Comparison of ENCODE assay signal across 1 fruit fly cellular context in the genomic region with DNA sequence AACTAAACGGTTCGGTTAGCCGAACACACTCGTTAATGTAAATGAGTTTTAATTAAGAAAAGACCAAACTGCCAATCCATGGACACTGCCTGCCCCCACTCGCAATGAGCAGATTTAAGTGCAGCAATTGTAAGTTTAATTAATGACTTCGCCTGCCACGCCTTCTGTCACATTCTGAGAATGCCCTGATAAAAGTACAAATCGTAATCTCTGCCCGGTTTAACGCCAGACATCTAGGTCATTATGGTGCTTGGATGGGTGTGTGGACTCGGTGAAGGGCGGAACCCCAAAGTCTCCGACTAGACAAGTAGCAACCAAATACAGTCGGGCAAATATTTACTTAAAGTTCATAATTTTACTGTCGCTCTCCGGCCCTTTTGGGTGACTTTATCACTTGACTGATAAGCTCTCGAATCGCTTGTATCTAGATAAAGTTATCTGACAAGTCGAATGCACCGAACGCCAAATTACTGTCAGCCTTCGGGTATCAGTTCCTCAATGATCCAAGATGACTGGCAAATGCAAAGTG.
TF ChIP-seq lines count a peak whose summit lies in the region.

No protein-coding gene starts in this region.

TF ChIP-seq in whole organism, embryonic, 481 proteins besides CTCF, POLR2A, EP300 and RAD21 (continued from another document):
- no peak for TF ChIP-seq toy (GFP tag; IDR thresholded peaks at IDR 0.05; lab: Robert Waterston, UW)
- no peak for TF ChIP-seq zf30C (GFP tag; optimal IDR thresholded peaks at IDR 0.05; lab: Kevin White, UChicago)
- no peak for TF ChIP-seq CG32767 (GFP tag; IDR thresholded peaks at IDR 0.05; lab: Robert Waterston, UW)
- TF ChIP-seq Hmx (GFP tag; optimal IDR thresholded peaks at IDR 0.05; lab: Kevin White, UChicago) = no peak
- TF ChIP-seq lov (optimal IDR thresholded peaks at IDR 0.05; lab: Kevin White, UChicago) = no peak
- no peak for TF ChIP-seq lov (GFP tag; IDR thresholded peaks at IDR 0.05; lab: Robert Waterston, UW)
- TF ChIP-seq ap (GFP tag; IDR thresholded peaks at IDR 0.05; lab: Robert Waterston, UW) = no peak
- peak; percentile 34 for TF ChIP-seq mirr (GFP tag; optimal IDR thresholded peaks at IDR 0.05; lab: Kevin White, UChicago)
- no peak for TF ChIP-seq C15 (GFP tag; IDR thresholded peaks at IDR 0.05; lab: Robert Waterston, UW)
- no peak for TF ChIP-seq CG11456 (GFP tag; IDR thresholded peaks at IDR 0.05; lab: Robert Waterston, UW)
- TF ChIP-seq CG9797 (GFP tag; optimal IDR thresholded peaks at IDR 0.05; lab: Kevin White, UChicago) = no peak
- TF ChIP-seq CG2120 (GFP tag; optimal IDR thresholded peaks at IDR 0.05; lab: Kevin White, UChicago) = no peak
- no peak for TF ChIP-seq CG4404 (GFP tag; IDR thresholded peaks at IDR 0.05; lab: Robert Waterston, UW)
- no peak for TF ChIP-seq cwo (GFP tag; optimal IDR thresholded peaks at IDR 0.05; lab: Kevin White, UChicago)
- TF ChIP-seq ken (GFP tag; IDR thresholded peaks at IDR 0.05; lab: Robert Waterston, UW) = no peak
- no peak for TF ChIP-seq dm (GFP tag; optimal IDR thresholded peaks at IDR 0.05; lab: Kevin White, UChicago)
- no peak for TF ChIP-seq Ssrp (tag; optimal IDR thresholded peaks at IDR 0.05; lab: Kevin White, UChicago)
- TF ChIP-seq Fer2 (tag; optimal IDR thresholded peaks at IDR 0.05; lab: Kevin White, UChicago) = no peak
- TF ChIP-seq CG7745 (tag; optimal IDR thresholded peaks at IDR 0.05; lab: Kevin White, UChicago) = no peak
- no peak for TF ChIP-seq CG30403 (GFP tag; optimal IDR thresholded peaks at IDR 0.05; lab: Kevin White, UChicago)
- no peak for TF ChIP-seq CG11093 (GFP tag; IDR thresholded peaks at IDR 0.05; lab: Robert Waterston, UW)
- no peak for TF ChIP-seq fd96Cb (tag; optimal IDR thresholded peaks at IDR 0.05; lab: Kevin White, UChicago)
- TF ChIP-seq mam (GFP tag; optimal IDR thresholded peaks at IDR 0.05; lab: Kevin White, UChicago) = no peak
- no peak for TF ChIP-seq Myb (GFP tag; optimal IDR thresholded peaks at IDR 0.05; lab: Kevin White, UChicago)
- TF ChIP-seq Taf1 (GFP tag; IDR thresholded peaks at IDR 0.05; lab: Robert Waterston, UW) = no peak
- no peak for TF ChIP-seq CG17328 (GFP tag; IDR thresholded peaks at IDR 0.05; lab: Robert Waterston, UW)
- no peak for TF ChIP-seq CG17385 (GFP tag; optimal IDR thresholded peaks at IDR 0.05; lab: Kevin White, UChicago)
- no peak for TF ChIP-seq CG3726 (GFP tag; IDR thresholded peaks at IDR 0.05; lab: Robert Waterston, UW)
- no peak for TF ChIP-seq wdn (GFP tag; IDR thresholded peaks at IDR 0.05; lab: Robert Waterston, UW)
- TF ChIP-seq Nf-YB (GFP tag; optimal IDR thresholded peaks at IDR 0.05; lab: Kevin White, UChicago) = no peak
- peak; percentile 42 for TF ChIP-seq lab (GFP tag; optimal IDR thresholded peaks at IDR 0.05; lab: Kevin White, UChicago)
- no peak for TF ChIP-seq CG4282 (GFP tag; optimal IDR thresholded peaks at IDR 0.05; lab: Kevin White, UChicago)
- no peak for TF ChIP-seq gsb (GFP tag; IDR thresholded peaks at IDR 0.05; lab: Robert Waterston, UW)
- TF ChIP-seq CG7987 (GFP tag; optimal IDR thresholded peaks at IDR 0.05; lab: Kevin White, UChicago) = no peak
- peak in 1 of 2 experiments; percentile 6 for TF ChIP-seq Pdp1 (GFP tag; optimal IDR thresholded peaks at IDR 0.05; lab: Kevin White, UChicago)
- no peak for TF ChIP-seq Deaf1 (tag; optimal IDR thresholded peaks at IDR 0.05; lab: Kevin White, UChicago)
- TF ChIP-seq tgo (GFP tag; IDR thresholded peaks at IDR 0.05; lab: Robert Waterston, UW) = no peak
- no peak for TF ChIP-seq HLHmδ (GFP tag; optimal IDR thresholded peaks at IDR 0.05; lab: Kevin White, UChicago)
- no peak for TF ChIP-seq BtbVII (GFP tag; optimal IDR thresholded peaks at IDR 0.05; lab: Kevin White, UChicago)
- no peak for TF ChIP-seq sc (optimal IDR thresholded peaks at IDR 0.05; lab: Kevin White, UChicago)
- no peak for TF ChIP-seq sc (GFP tag; optimal IDR thresholded peaks at IDR 0.05; lab: Kevin White, UChicago)
- no peak for TF ChIP-seq D19B (GFP tag; optimal IDR thresholded peaks at IDR 0.05; lab: Kevin White, UChicago)
- no peak for TF ChIP-seq pb (GFP tag; optimal IDR thresholded peaks at IDR 0.05; lab: Kevin White, UChicago)
- TF ChIP-seq CG4617 (GFP tag; optimal IDR thresholded peaks at IDR 0.05; lab: Kevin White, UChicago; ENCODE audit: borderline replicate concordance) = no peak
- no peak for TF ChIP-seq CG3838 (GFP tag; optimal IDR thresholded peaks at IDR 0.05; lab: Kevin White, UChicago)
- TF ChIP-seq CG15479 (GFP tag; optimal IDR thresholded peaks at IDR 0.05; lab: Kevin White, UChicago) = no peak
- TF ChIP-seq Bdp1 (GFP tag; optimal IDR thresholded peaks at IDR 0.05; lab: Kevin White, UChicago) = no peak
- 0 out of 2 replicates have a peak, but pooled peaks have one; percentile 6 for TF ChIP-seq CG14441 (GFP tag; IDR thresholded peaks at IDR 0.05; lab: Robert Waterston, UW)
- TF ChIP-seq CG13296 (GFP tag; optimal IDR thresholded peaks at IDR 0.05; lab: Kevin White, UChicago) = no peak
- no peak for TF ChIP-seq gcm2 (GFP tag; optimal IDR thresholded peaks at IDR 0.05; lab: Kevin White, UChicago)
- 0 out of 4 replicates have a peak, but pooled peaks have one; percentile 71 for TF ChIP-seq chinmo (GFP tag; IDR thresholded peaks at IDR 0.05; lab: Robert Waterston, UW; ENCODE audit: partially characterized antibody)
- no peak for TF ChIP-seq CG17802 (tag; optimal IDR thresholded peaks at IDR 0.05; lab: Kevin White, UChicago)
- no peak for TF ChIP-seq CG14667 (GFP tag; IDR thresholded peaks at IDR 0.05; lab: Robert Waterston, UW)
- no peak for TF ChIP-seq chm (GFP tag; IDR thresholded peaks at IDR 0.05; lab: Robert Waterston, UW)
- TF ChIP-seq cato (GFP tag; optimal IDR thresholded peaks at IDR 0.05; lab: Kevin White, UChicago; ENCODE audit: borderline replicate concordance) = no peak
- TF ChIP-seq kni (GFP tag; optimal IDR thresholded peaks at IDR 0.05; lab: Kevin White, UChicago) = no peak
- TF ChIP-seq Tbp (GFP tag; optimal IDR thresholded peaks at IDR 0.05; lab: Kevin White, UChicago) = no peak
- TF ChIP-seq CG7839 (tag; optimal IDR thresholded peaks at IDR 0.05; lab: Kevin White, UChicago) = no peak
- TF ChIP-seq dati (GFP tag; IDR thresholded peaks at IDR 0.05; lab: Robert Waterston, UW) = no peak
- no peak for TF ChIP-seq jigr1 (GFP tag; IDR thresholded peaks at IDR 0.05; lab: Robert Waterston, UW)
- TF ChIP-seq CG10366 (GFP tag; IDR thresholded peaks at IDR 0.05; lab: Robert Waterston, UW) = no peak
- no peak for TF ChIP-seq sens-2 (GFP tag; IDR thresholded peaks at IDR 0.05; lab: Robert Waterston, UW)
- TF ChIP-seq insv (GFP tag; optimal IDR thresholded peaks at IDR 0.05; lab: Kevin White, UChicago) = no peak
